Fruit fly (Drosophila melanogaster) whole organism, wandering third instar larva: ENCODE measurements around the gene APC4.

Source experiments
- CG32264 ChIP-seq: fragments of 200-800 bp; sonication (Bioruptor generic); optimal IDR thresholded peaks from 2 replicates; lab custom pipeline; 2016; ENCODE audit warnings: missing biosample characterization, missing genetic modification characterization
- CG9705 ChIP-seq: fragments of 200-800 bp; sonication (Bioruptor generic); optimal IDR thresholded peaks from 2 replicates; lab custom pipeline; 2018; ENCODE audit warnings: missing biosample characterization, mild to moderate bottlenecking, missing genetic modification characterization
- CrebA ChIP-seq: fragments of 200-800 bp; sonication (Bioruptor generic); optimal IDR thresholded peaks from 2 replicates; lab custom pipeline; 2016; ENCODE audit warnings: missing biosample characterization, mild to moderate bottlenecking, missing genetic modification characterization, borderline replicate concordance
- Dfd ChIP-seq: fragments of >200 bp; optimal IDR thresholded peaks from 2 replicates; lab custom pipeline; 2017; ENCODE audit warnings: missing biosample characterization, missing genetic modification characterization
- Dif ChIP-seq: fragments of 200-275, 200-300 bp; sonication (Bioruptor generic); optimal IDR thresholded peaks from 2 replicates; lab custom pipeline; 2018; ENCODE audit warnings: missing biosample characterization, missing genetic modification characterization; ENCODE audit not compliant: partially characterized antibody
- GATAd ChIP-seq: sonication (Bioruptor generic); optimal IDR thresholded peaks from 2 replicates; lab custom pipeline; 2016; ENCODE audit warnings: missing biosample characterization, missing genetic modification characterization
- HLH106 ChIP-seq: fragments of 200-800 bp; optimal IDR thresholded peaks from 3 replicates; lab custom pipeline; 2019; ENCODE audit warnings: missing biosample characterization, mild to moderate bottlenecking, missing genetic modification characterization, moderate library complexity
- Hnf4 ChIP-seq: fragments of 200-800 bp; sonication (Bioruptor generic); optimal IDR thresholded peaks from 2 replicates; lab custom pipeline; 2016; ENCODE audit warnings: missing biosample characterization, mild to moderate bottlenecking, missing genetic modification characterization
- Hr78 ChIP-seq: fragments of >200 bp; optimal IDR thresholded peaks from 2 replicates; lab custom pipeline; 2017; ENCODE audit warnings: missing biosample characterization, missing genetic modification characterization
- Hr83 ChIP-seq: fragments of 200-300 bp; sonication (Bioruptor generic); optimal IDR thresholded peaks from 2 replicates; lab custom pipeline; 2016; ENCODE audit warnings: missing biosample characterization, mild to moderate bottlenecking, missing genetic modification characterization, moderate library complexity; ENCODE audit not compliant: poor library complexity, severe bottlenecking
- Jra ChIP-seq: sonication (Bioruptor generic); optimal IDR thresholded peaks from 2 replicates; lab custom pipeline; 2016; ENCODE audit warnings: missing biosample characterization, missing genetic modification characterization
- Mio ChIP-seq: sonication (Bioruptor generic); optimal IDR thresholded peaks from 2 replicates; lab custom pipeline; 2016; ENCODE audit warnings: missing biosample characterization, missing genetic modification characterization
- Myc ChIP-seq: fragments of >200 bp; optimal IDR thresholded peaks from 2 replicates; lab custom pipeline; 2017
- N ChIP-seq: fragments of >200 bp; optimal IDR thresholded peaks from 2 replicates; lab custom pipeline; 2018; ENCODE audit warnings: missing biosample characterization, missing external identifiers, missing genetic modification characterization
- OdsH ChIP-seq: fragments of 200-800 bp; sonication (Bioruptor generic); optimal IDR thresholded peaks from 2 replicates; lab custom pipeline; 2016; ENCODE audit warnings: missing biosample characterization, mild to moderate bottlenecking, missing genetic modification characterization
- Rel ChIP-seq, 2 experiments: fragments of 200-800 bp; sonication (Bioruptor generic) in 1 of 2; optimal IDR thresholded peaks; 2 replicates in 1 of 2; 3 replicates in 1 of 2; lab custom pipeline; 2016 to 2019; ENCODE audit warnings: mild to moderate bottlenecking in 2 of 2, missing biosample characterization in 2 of 2, missing genetic modification characterization in 2 of 2, moderate library complexity in 1 of 2
- Sp1 ChIP-seq: fragments of 200-800 bp; sonication (Bioruptor generic); optimal IDR thresholded peaks from 3 replicates; lab custom pipeline; 2019; ENCODE audit warnings: missing biosample characterization, mild to moderate bottlenecking, missing genetic modification characterization, moderate library complexity
- Vsx2 ChIP-seq: fragments of 200-300, 225-300 bp; sonication (Bioruptor generic); optimal IDR thresholded peaks from 2 replicates; lab custom pipeline; 2018; ENCODE audit warnings: missing biosample characterization, missing genetic modification characterization; ENCODE audit not compliant: partially characterized antibody
- br ChIP-seq: fragments of 200-800 bp; sonication (Bioruptor generic); optimal IDR thresholded peaks from 2 replicates; lab custom pipeline; 2016; ENCODE audit warnings: missing biosample characterization, missing genetic modification characterization
- brk ChIP-seq: fragments of 200-800 bp; sonication (Bioruptor generic); optimal IDR thresholded peaks from 2 replicates; lab custom pipeline; 2016; ENCODE audit warnings: missing biosample characterization, mild to moderate bottlenecking, missing genetic modification characterization
- dl ChIP-seq, 2 experiments: fragments of 175-275, 200-275 bp in 1 of 2; fragments of 200-275 bp in 1 of 2; sonication (Bioruptor generic); optimal IDR thresholded peaks; lab custom pipeline; 2018; ENCODE audit warnings: mild to moderate bottlenecking in 2 of 2, missing biosample characterization in 2 of 2, missing genetic modification characterization in 2 of 2, moderate library complexity in 2 of 2; ENCODE audit not compliant: partially characterized antibody in 2 of 2, insufficient read depth in 1 of 2
- dmrt93B ChIP-seq: fragments of 200-800 bp; sonication (Bioruptor generic); optimal IDR thresholded peaks from 2 replicates; lab custom pipeline; 2018; ENCODE audit warnings: missing biosample characterization, mild to moderate bottlenecking, missing genetic modification characterization
- ey ChIP-seq: fragments of 200-800 bp; sonication (Bioruptor generic); optimal IDR thresholded peaks from 2 replicates; lab custom pipeline; 2016; ENCODE audit warnings: missing biosample characterization, missing genetic modification characterization
- foxo ChIP-seq, 2 experiments: fragments of 200-800 bp; sonication (Bioruptor generic); optimal IDR thresholded peaks; 2 replicates in 1 of 2; 3 replicates in 1 of 2; lab custom pipeline; 2016 to 2017; ENCODE audit warnings: missing biosample characterization in 2 of 2, missing genetic modification characterization in 2 of 2
- fru ChIP-seq: fragments of 200-800 bp; sonication (Bioruptor generic); optimal IDR thresholded peaks from 3 replicates; lab custom pipeline; 2016; ENCODE audit warnings: missing biosample characterization, mild to moderate bottlenecking, missing genetic modification characterization
- h ChIP-seq: fragments of 200-800 bp; sonication (Bioruptor generic); optimal IDR thresholded peaks from 3 replicates; lab custom pipeline; 2016; ENCODE audit warnings: missing biosample characterization, mild to moderate bottlenecking, missing genetic modification characterization
- jim ChIP-seq: fragments of 175-275, 200-325 bp; sonication (Bioruptor generic); optimal IDR thresholded peaks from 2 replicates; lab custom pipeline; 2016; ENCODE audit warnings: missing biosample characterization, mild to moderate bottlenecking, missing genetic modification characterization
- lola ChIP-seq: fragments of >200 bp; optimal IDR thresholded peaks from 2 replicates; lab custom pipeline; 2017; ENCODE audit warnings: missing biosample characterization, missing genetic modification characterization
- pan ChIP-seq: fragments of >200 bp; optimal IDR thresholded peaks from 2 replicates; lab custom pipeline; 2017
- psq ChIP-seq: fragments of 200-800 bp; sonication (Bioruptor generic); optimal IDR thresholded peaks from 3 replicates; lab custom pipeline; 2017; ENCODE audit warnings: missing biosample characterization, mild to moderate bottlenecking, missing genetic modification characterization, moderate library complexity
- rgr ChIP-seq: fragments of 200-800 bp; sonication (Bioruptor generic); optimal IDR thresholded peaks from 3 replicates; lab custom pipeline; 2016; ENCODE audit warnings: missing biosample characterization, mild to moderate bottlenecking, missing genetic modification characterization
- sage ChIP-seq: fragments of 200-800 bp; sonication (Bioruptor generic); optimal IDR thresholded peaks from 2 replicates; lab custom pipeline; 2016; ENCODE audit warnings: missing biosample characterization, mild to moderate bottlenecking, missing genetic modification characterization
- sv ChIP-seq: fragments of 200-800 bp; sonication (Bioruptor generic); optimal IDR thresholded peaks from 3 replicates; lab custom pipeline; 2016; ENCODE audit warnings: missing biosample characterization, missing genetic modification characterization
- tai ChIP-seq: sonication (Bioruptor generic); optimal IDR thresholded peaks from 2 replicates; lab custom pipeline; 2016; ENCODE audit warnings: missing biosample characterization, missing genetic modification characterization
- usp ChIP-seq: fragments of >200 bp; optimal IDR thresholded peaks from 2 replicates; lab custom pipeline; 2017; ENCODE audit warnings: missing biosample characterization, missing genetic modification characterization
- woc ChIP-seq: sonication (Bioruptor generic); optimal IDR thresholded peaks from 2 replicates; lab custom pipeline; 2016; ENCODE audit warnings: missing biosample characterization, mild to moderate bottlenecking, missing genetic modification characterization

Gene APC4

dm6 chrX:9048385-9048750 is 34.4 kb upstream of the APC4 start:
- TF ChIP-seq fru (GFP tag; lab: Kevin White, UChicago) (peak; percentile 15), psq (peak; percentile 42), Vsx2 (no peak)

- TF ChIP-seq lola (GFP tag; lab: Kevin White, UChicago) (no peak), dl (GFP tag; optimal IDR thresholded peaks at IDR 0.05; lab: Kevin White, UChicago; ENCODE audit: insufficient read depth in 1 of 2, partially characterized antibody in 2 of 2) (no peak)
Observed at dm6 chrX:9048941-9049340, 33.8 kb upstream of the APC4 start.

- TF ChIP-seq fru (GFP tag; lab: Kevin White, UChicago): peak; percentile 68
- TF ChIP-seq OdsH (GFP tag; lab: Kevin White, UChicago): peak; percentile 76
- TF ChIP-seq jim (GFP tag; lab: Kevin White, UChicago): no peak
- TF ChIP-seq sv (GFP tag; lab: Kevin White, UChicago): peak; percentile 9
- peak; percentile 80 for TF ChIP-seq h (GFP tag; lab: Kevin White, UChicago)
- TF ChIP-seq psq: peak; percentile 63
- TF ChIP-seq Sp1 (GFP tag; lab: Kevin White, UChicago): peak; percentile 45
- TF ChIP-seq ey: peak; percentile 76
- TF ChIP-seq foxo (GFP tag; optimal IDR thresholded peaks at IDR 0.05; lab: Kevin White, UChicago): peak in 1 of 2 experiments; percentile 68
- TF ChIP-seq woc (GFP tag; lab: Kevin White, UChicago): peak; percentile 5
- peak; percentile 71 for TF ChIP-seq dmrt93B
- TF ChIP-seq HLH106 (tag; lab: Kevin White, UChicago): peak; percentile 56
- peak; percentile 15 for TF ChIP-seq CG32264
- peak; percentile 68 for TF ChIP-seq sage (GFP tag; lab: Kevin White, UChicago)
- TF ChIP-seq br (GFP tag; lab: Kevin White, UChicago): peak; percentile 64
- no peak for TF ChIP-seq usp (GFP tag; lab: Kevin White, UChicago)
- no peak for TF ChIP-seq Mio (GFP tag; lab: Kevin White, UChicago)
- peak; percentile 76 for TF ChIP-seq rgr
- peak; percentile 23 for TF ChIP-seq Jra (GFP tag; lab: Kevin White, UChicago)
- TF ChIP-seq Dfd (GFP tag; lab: Kevin White, UChicago): no peak
Observed at dm6 chrX:9060078-9060477, 22.7 kb upstream of the APC4 start.

- TF ChIP-seq Mio (GFP tag; lab: Kevin White, UChicago): no peak
- no peak for TF ChIP-seq tai (GFP tag; lab: Kevin White, UChicago)
- no peak for TF ChIP-seq dmrt93B
- TF ChIP-seq h (GFP tag; lab: Kevin White, UChicago): peak; percentile 23
- TF ChIP-seq foxo (GFP tag; optimal IDR thresholded peaks at IDR 0.05; lab: Kevin White, UChicago): peak in 1 of 2 experiments; percentile 18
- peak; percentile 4 for TF ChIP-seq ey
- TF ChIP-seq pan: no peak
- TF ChIP-seq CrebA (GFP tag; lab: Kevin White, UChicago): no peak
- TF ChIP-seq fru (GFP tag; lab: Kevin White, UChicago): peak; percentile 27
Observed at dm6 chrX:9061299-9061698, 21.4 kb upstream of the APC4 start.

dm6 chrX:9062665-9063064 is 20.1 kb upstream of the APC4 start:
- no peak for TF ChIP-seq brk (GFP tag; lab: Kevin White, UChicago)
- TF ChIP-seq N (GFP tag; lab: Kevin White, UChicago): no peak
- peak in 1 of 2 experiments; percentile 60 for TF ChIP-seq foxo (GFP tag; optimal IDR thresholded peaks at IDR 0.05; lab: Kevin White, UChicago)
- no peak for TF ChIP-seq sage (GFP tag; lab: Kevin White, UChicago)
- no peak for TF ChIP-seq CG9705 (GFP tag; lab: Kevin White, UChicago)
- no peak for TF ChIP-seq GATAd (GFP tag; lab: Kevin White, UChicago)
- peak; percentile 68 for TF ChIP-seq Sp1 (GFP tag; lab: Kevin White, UChicago)
- TF ChIP-seq Myc (lab: Kevin White, UChicago): no peak
- peak; percentile 46 for TF ChIP-seq OdsH (GFP tag; lab: Kevin White, UChicago)
- TF ChIP-seq dl (GFP tag; optimal IDR thresholded peaks at IDR 0.05; lab: Kevin White, UChicago; ENCODE audit: insufficient read depth in 1 of 2, partially characterized antibody in 2 of 2): no peak
- TF ChIP-seq fru (GFP tag; lab: Kevin White, UChicago): peak; percentile 38
- no peak for TF ChIP-seq Dif
- TF ChIP-seq CrebA (GFP tag; lab: Kevin White, UChicago): no peak
- TF ChIP-seq psq: peak; percentile 53
- peak; percentile 77 for TF ChIP-seq HLH106 (tag; lab: Kevin White, UChicago)
- peak; percentile 61 for TF ChIP-seq rgr
- no peak for TF ChIP-seq sv (GFP tag; lab: Kevin White, UChicago)
- TF ChIP-seq h (GFP tag; lab: Kevin White, UChicago): peak; percentile 61
- TF ChIP-seq Dfd (GFP tag; lab: Kevin White, UChicago): no peak
- TF ChIP-seq Hr78: no peak
- no peak for TF ChIP-seq pan
- TF ChIP-seq CG32264: no peak
- peak; percentile 43 for TF ChIP-seq woc (GFP tag; lab: Kevin White, UChicago)
- TF ChIP-seq lola (GFP tag; lab: Kevin White, UChicago): no peak
- TF ChIP-seq Hr83 (GFP tag; lab: Kevin White, UChicago): no peak
- no peak for TF ChIP-seq tai (GFP tag; lab: Kevin White, UChicago)
- TF ChIP-seq ey: peak; percentile 15
- peak; percentile 9 for TF ChIP-seq Rel (GFP tag; optimal IDR thresholded peaks at IDR 0.05; lab: Kevin White, UChicago)
- TF ChIP-seq Rel (tag; optimal IDR thresholded peaks at IDR 0.05; lab: Kevin White, UChicago): peak; percentile 34
- TF ChIP-seq Mio (GFP tag; lab: Kevin White, UChicago): no peak
- TF ChIP-seq Hnf4: peak; percentile 37
